Fruit fly (Drosophila melanogaster) whole organism, embryonic: ENCODE measurements around the gene amrt.
A peak's percentile ranks its signal among the peaks of the same experiment; 100 is the strongest.

ENCODE experiments used
- Atf-2 ChIP-seq: fragments of 200-800 bp; sonication (Bioruptor generic); optimal IDR thresholded peaks from 2 replicates; lab custom pipeline; 2016; ENCODE audit warnings: missing biosample characterization, missing genetic modification characterization
- B-H2 ChIP-seq: fragments of 200-800 bp; sonication (Bioruptor generic); optimal IDR thresholded peaks from 2 replicates; lab custom pipeline; 2018; ENCODE audit warnings: missing biosample characterization, mild to moderate bottlenecking, missing genetic modification characterization
- BEAF-32 ChIP-seq: fragments of 200-800 bp; sonication (Bioruptor generic); optimal IDR thresholded peaks from 3 replicates; lab custom pipeline; 2017; ENCODE audit warnings: missing biosample characterization, missing genetic modification characterization, mild to moderate bottlenecking, moderate library complexity, missing genetic modification reagents
- CG10274 ChIP-seq: fragments of 200-800 bp; sonication (Bioruptor generic); optimal IDR thresholded peaks from 3 replicates; lab custom pipeline; 2017; ENCODE audit warnings: missing biosample characterization, mild to moderate bottlenecking, missing genetic modification characterization
- CG11456 ChIP-seq: fragments of 200-800 bp; sonication (Bioruptor generic); IDR thresholded peaks from 3 replicates; pipeline ENCODE4 v1.3.6; 2022; ENCODE audit warnings: missing biosample characterization, missing genetic modification characterization
- CG12236 ChIP-seq: fragments of 200-800 bp; sonication (Bioruptor generic); optimal IDR thresholded peaks from 2 replicates; lab custom pipeline; 2016; ENCODE audit warnings: missing biosample characterization, missing genetic modification characterization
- CG12299 ChIP-seq: fragments of 200-800 bp; sonication (Bioruptor generic); optimal IDR thresholded peaks from 2 replicates; lab custom pipeline; 2018; ENCODE audit warnings: missing biosample characterization, mild to moderate bottlenecking, missing genetic modification characterization
- CG15269 ChIP-seq: fragments of 200-800 bp; sonication (Bioruptor generic); optimal IDR thresholded peaks from 2 replicates; lab custom pipeline; 2018; ENCODE audit warnings: missing biosample characterization, mild to moderate bottlenecking, missing genetic modification characterization, moderate library complexity
- CG15514 ChIP-seq: fragments of 200-800 bp; sonication (Bioruptor generic); optimal IDR thresholded peaks from 3 replicates; lab custom pipeline; 2017; ENCODE audit warnings: missing biosample characterization, missing genetic modification characterization, mild to moderate bottlenecking, moderate library complexity, missing genetic modification reagents
- CG17328 ChIP-seq: fragments of 200-800 bp; sonication (Bioruptor generic); IDR thresholded peaks from 2 replicates; pipeline ENCODE4 v1.3.6; 2022; ENCODE audit warnings: missing biosample characterization, missing genetic modification characterization
- CG17359 ChIP-seq: fragments of 200-800 bp; sonication (Bioruptor generic); optimal IDR thresholded peaks from 3 replicates; lab custom pipeline; 2018; ENCODE audit warnings: missing biosample characterization, mild to moderate bottlenecking, missing genetic modification characterization, moderate library complexity
- CG18599 ChIP-seq: fragments of 200-800 bp; sonication (Bioruptor generic); optimal IDR thresholded peaks from 3 replicates; lab custom pipeline; 2017; ENCODE audit warnings: missing biosample characterization, missing genetic modification characterization, mild to moderate bottlenecking, moderate library complexity, missing genetic modification reagents
- CG32532 ChIP-seq: fragments of 200-800 bp; sonication (Bioruptor generic); IDR thresholded peaks from 2 replicates; pipeline ENCODE4 v1.3.6; 2022; ENCODE audit warnings: missing biosample characterization, missing genetic modification characterization
- CG32772 ChIP-seq: fragments of 200-800 bp; sonication (Bioruptor generic); IDR thresholded peaks from 2 replicates; pipeline ENCODE4 v1.3.6; 2022; ENCODE audit warnings: missing biosample characterization, missing genetic modification characterization
- CG4360 ChIP-seq: fragments of 200-800 bp; sonication (Bioruptor generic); IDR thresholded peaks from 2 replicates; pipeline ENCODE4 v1.3.6; 2022; ENCODE audit warnings: missing biosample characterization, missing genetic modification characterization
- CG43689 ChIP-seq: fragments of 200-800 bp; sonication (Bioruptor generic); IDR thresholded peaks from 2 replicates; pipeline ENCODE4 v1.3.6; 2022; ENCODE audit warnings: missing biosample characterization, missing genetic modification characterization
- CG4424 ChIP-seq: fragments of 200-800 bp; sonication (Bioruptor generic); optimal IDR thresholded peaks from 3 replicates; lab custom pipeline; 2016; ENCODE audit warnings: missing biosample characterization, missing genetic modification characterization
- CG5953 ChIP-seq: fragments of 200-800 bp; sonication (Bioruptor generic); IDR thresholded peaks from 2 replicates; pipeline ENCODE4 v1.3.6; 2022; ENCODE audit warnings: missing biosample characterization, missing genetic modification characterization
- CG8924 ChIP-seq: fragments of 200-800 bp; optimal IDR thresholded peaks from 3 replicates; lab custom pipeline; 2019; ENCODE audit warnings: missing biosample characterization, mild to moderate bottlenecking, missing genetic modification characterization, moderate library complexity
- CG8944 ChIP-seq: fragments of 200-800 bp; sonication (Bioruptor generic); optimal IDR thresholded peaks from 3 replicates; lab custom pipeline; 2016; ENCODE audit warnings: missing biosample characterization, missing genetic modification characterization
- D ChIP-seq, 2 experiments: fragments of 200-800 bp in 1 of 2; fragments of >200 bp in 1 of 2; sonication (Bioruptor generic) in 1 of 2; optimal IDR thresholded peaks; 2 replicates in 1 of 2; 3 replicates in 1 of 2; lab custom pipeline; 2017; ENCODE audit warnings: mild to moderate bottlenecking in 1 of 2, missing biosample characterization in 1 of 2, missing genetic modification characterization in 1 of 2, missing genetic modification reagents in 1 of 2
- D19B ChIP-seq: fragments of 200-800 bp; sonication (Bioruptor generic); optimal IDR thresholded peaks from 2 replicates; lab custom pipeline; 2017; ENCODE audit warnings: missing biosample characterization, mild to moderate bottlenecking, missing genetic modification characterization
- Doc2 ChIP-seq: fragments of 200-800 bp; sonication (Bioruptor generic); IDR thresholded peaks from 2 replicates; pipeline ENCODE4 v1.3.6; 2022; ENCODE audit warnings: missing biosample characterization, missing genetic modification characterization
- Dref ChIP-seq: fragments of 200-800 bp; sonication (Bioruptor generic); IDR thresholded peaks from 2 replicates; pipeline ENCODE4 v1.3.6; 2022; ENCODE audit warnings: missing biosample characterization, missing genetic modification characterization
- Elba2 ChIP-seq: fragments of 200-800 bp; sonication (Bioruptor generic); optimal IDR thresholded peaks from 3 replicates; lab custom pipeline; 2016; ENCODE audit warnings: missing biosample characterization, missing genetic modification characterization
- Fer3 ChIP-seq: fragments of 200-800 bp; sonication (Bioruptor generic); optimal IDR thresholded peaks from 2 replicates; lab custom pipeline; 2018; ENCODE audit warnings: missing biosample characterization, mild to moderate bottlenecking, missing genetic modification characterization, moderate library complexity
- H2.0 ChIP-seq: fragments of 200-800 bp; sonication (Bioruptor generic); IDR thresholded peaks from 2 replicates; pipeline ENCODE4 v1.3.6; 2022; ENCODE audit warnings: missing biosample characterization, missing genetic modification characterization
- HLH54F ChIP-seq: fragments of 200-800 bp; sonication (Bioruptor generic); optimal IDR thresholded peaks from 3 replicates; lab custom pipeline; 2016; ENCODE audit warnings: missing biosample characterization, missing genetic modification characterization
- HmgD ChIP-seq: fragments of 200-800 bp; sonication (Bioruptor generic); optimal IDR thresholded peaks from 3 replicates; lab custom pipeline; 2016; ENCODE audit warnings: missing biosample characterization, missing genetic modification characterization
- Lhr ChIP-seq: fragments of 200-800 bp; sonication (Bioruptor generic); optimal IDR thresholded peaks from 3 replicates; lab custom pipeline; 2017; ENCODE audit warnings: mild to moderate bottlenecking, missing biosample characterization, missing genetic modification reagents, missing genetic modification characterization
- Lim3 ChIP-seq: fragments of 200-800 bp; sonication (Bioruptor generic); IDR thresholded peaks from 2 replicates; pipeline ENCODE4 v1.3.6; 2022; ENCODE audit warnings: missing biosample characterization, missing genetic modification characterization
- Mes4 ChIP-seq: fragments of 200-800 bp; sonication (Bioruptor generic); optimal IDR thresholded peaks from 2 replicates; lab custom pipeline; 2016; ENCODE audit warnings: missing biosample characterization, missing genetic modification characterization
- NFAT ChIP-seq: fragments of 200-800 bp; sonication (Bioruptor generic); IDR thresholded peaks from 2 replicates; pipeline ENCODE4 v1.3.6; 2022; ENCODE audit warnings: missing biosample characterization, missing genetic modification characterization
- Sox100B ChIP-seq: fragments of 200-800 bp; sonication (Bioruptor generic); optimal IDR thresholded peaks from 3 replicates; lab custom pipeline; 2018; ENCODE audit warnings: missing biosample characterization, mild to moderate bottlenecking, missing genetic modification characterization
- chif ChIP-seq, 2 experiments: fragments of 200-800 bp; sonication (Bioruptor generic); optimal IDR thresholded peaks; 3 replicates each; lab custom pipeline; 2016; ENCODE audit warnings: missing biosample characterization in 2 of 2, missing genetic modification characterization in 2 of 2
- chm ChIP-seq: fragments of 200-800 bp; sonication (Bioruptor generic); IDR thresholded peaks from 2 replicates; pipeline ENCODE4 v1.3.6; 2022; ENCODE audit warnings: missing biosample characterization, missing genetic modification characterization
- dan ChIP-seq: fragments of 200-800 bp; sonication (Bioruptor generic); IDR thresholded peaks from 2 replicates; pipeline ENCODE4 v1.3.6; 2022; ENCODE audit warnings: missing biosample characterization, missing genetic modification characterization
- dmrt99B ChIP-seq: fragments of 200-800 bp; sonication (Bioruptor generic); optimal IDR thresholded peaks from 2 replicates; lab custom pipeline; 2018; ENCODE audit warnings: missing biosample characterization, mild to moderate bottlenecking, missing genetic modification characterization, moderate library complexity
- eve ChIP-seq, 2 experiments: fragments of >200 bp; optimal IDR thresholded peaks; 2 replicates each; lab custom pipeline; 2017; ENCODE audit warnings: missing biosample characterization in 2 of 2, missing genetic modification characterization in 2 of 2
- gro ChIP-seq: fragments of 200-800 bp; sonication (Bioruptor generic); optimal IDR thresholded peaks from 2 replicates; lab custom pipeline; 2016; ENCODE audit warnings: missing biosample characterization, missing genetic modification characterization
- ind ChIP-seq: fragments of 200-800 bp; sonication (Bioruptor generic); optimal IDR thresholded peaks from 3 replicates; lab custom pipeline; 2016; ENCODE audit warnings: missing biosample characterization, missing genetic modification characterization
- knrl ChIP-seq: fragments of 200-800 bp; sonication (Bioruptor generic); IDR thresholded peaks from 3 replicates; pipeline ENCODE4 v1.3.6; 2022; ENCODE audit warnings: missing biosample characterization, missing genetic modification characterization; ENCODE audit not compliant: partially characterized antibody
- nmo ChIP-seq: fragments of 200-800 bp; sonication (Bioruptor generic); optimal IDR thresholded peaks from 2 replicates; lab custom pipeline; 2018; ENCODE audit warnings: missing biosample characterization, mild to moderate bottlenecking, missing genetic modification characterization, moderate library complexity
- pb ChIP-seq: fragments of 200-800 bp; sonication (Bioruptor generic); optimal IDR thresholded peaks from 3 replicates; lab custom pipeline; 2016; ENCODE audit warnings: missing biosample characterization, missing genetic modification characterization
- pzg ChIP-seq: fragments of 200-800 bp; sonication (Bioruptor generic); optimal IDR thresholded peaks from 3 replicates; lab custom pipeline; 2018; ENCODE audit warnings: missing biosample characterization, mild to moderate bottlenecking, missing genetic modification characterization, moderate library complexity
- ranshi ChIP-seq: fragments of 200-800 bp; sonication (Bioruptor generic); IDR thresholded peaks from 2 replicates; pipeline ENCODE4 v1.3.6; 2022; ENCODE audit warnings: missing biosample characterization, missing genetic modification characterization
- row ChIP-seq: fragments of 200-800 bp; sonication (Bioruptor generic); IDR thresholded peaks from 3 replicates; pipeline ENCODE4 v1.3.6; 2022; ENCODE audit warnings: missing biosample characterization, missing genetic modification characterization
- shn ChIP-seq: fragments of 200-800 bp; sonication (Bioruptor generic); optimal IDR thresholded peaks from 3 replicates; lab custom pipeline; 2016; ENCODE audit warnings: missing biosample characterization, missing genetic modification characterization
- tna ChIP-seq: fragments of 200-800 bp; sonication (Bioruptor generic); IDR thresholded peaks from 2 replicates; pipeline ENCODE4 v1.3.6; 2022; ENCODE audit warnings: missing biosample characterization, missing genetic modification characterization; ENCODE audit not compliant: partially characterized antibody
- vnd ChIP-seq: fragments of 200-800 bp; sonication (Bioruptor generic); IDR thresholded peaks from 3 replicates; pipeline ENCODE4 v1.3.6; 2022; ENCODE audit warnings: missing biosample characterization, missing genetic modification characterization; ENCODE audit not compliant: partially characterized antibody

amrt gene

DNA sequence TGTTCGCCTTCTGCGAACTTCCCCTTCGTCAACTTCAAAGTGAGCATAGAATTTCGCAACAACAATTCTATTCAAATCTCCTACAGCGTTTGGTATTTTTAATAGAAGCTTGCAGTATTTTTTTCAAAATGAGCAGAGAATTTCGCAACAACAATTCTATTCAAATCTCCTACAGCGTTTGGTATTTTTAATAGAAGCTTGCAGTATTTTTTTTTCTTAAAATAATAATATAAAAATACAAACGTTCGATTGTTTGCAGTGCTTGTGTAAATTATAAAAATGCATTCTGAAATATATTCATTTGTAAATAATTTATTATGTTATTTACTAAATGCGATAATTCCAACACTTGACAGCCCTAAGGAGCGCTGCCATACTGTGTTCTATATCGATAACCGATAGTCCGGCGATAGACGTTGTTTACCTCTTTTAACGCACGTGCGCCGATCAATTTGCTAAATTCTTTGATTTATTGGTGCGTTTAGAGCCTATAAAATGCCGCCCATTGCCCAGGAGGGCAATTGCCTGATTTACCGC, 25.4 kb upstream of the amrt start, which contains the start of the genes CG32625 and Rtc1 (continued):
- TF ChIP-seq knrl (peak; percentile 32; the same call in 2 of the 3 replicates), Elba2 (GFP tag; lab: Kevin White, UChicago) (no peak), CG12236 (no peak), B-H2 (GFP tag; lab: Kevin White, UChicago) (peak; percentile 70), pb (GFP tag; lab: Kevin White, UChicago) (no peak), Lim3 (GFP tag; lab: Robert Waterston, UW) (no peak), CG32772 (GFP tag; lab: Robert Waterston, UW) (no peak), ranshi (GFP tag; lab: Robert Waterston, UW) (0 out of 2 replicates have a peak, but pooled peaks have one; percentile 4), dmrt99B (peak; percentile 50), ind (GFP tag; lab: Kevin White, UChicago) (peak; percentile 31), CG10274 (GFP tag; lab: Kevin White, UChicago) (peak; percentile 8), pzg (GFP tag; lab: Kevin White, UChicago) (peak; percentile 53), CG11456 (GFP tag; lab: Robert Waterston, UW) (peak; percentile 68; the same call in 1 of the 3 replicates), CG8924 (tag; lab: Kevin White, UChicago) (peak; percentile 55), Sox100B (peak; percentile 40), CG17328 (GFP tag; lab: Robert Waterston, UW) (peak; percentile 54; the same call in 1 of the 2 replicates), nmo (peak; percentile 63), CG15269 (tag; lab: Kevin White, UChicago) (peak; percentile 68), CG4424 (GFP tag; lab: Kevin White, UChicago) (peak; percentile 47), HLH54F (GFP tag; lab: Kevin White, UChicago) (no peak), tna (GFP tag; lab: Robert Waterston, UW) (0 out of 2 replicates have a peak, but pooled peaks have one; percentile 57), CG32532 (peak; percentile 61), Atf-2 (no peak), CG15514 (GFP tag; lab: Kevin White, UChicago) (peak; percentile 42), CG5953 (no peak), D19B (GFP tag; lab: Kevin White, UChicago) (no peak), H2.0 (GFP tag; lab: Robert Waterston, UW) (no peak), Dref (peak; percentile 83), gro (no peak), BEAF-32 (GFP tag; lab: Kevin White, UChicago) (peak; percentile 60), shn (GFP tag; lab: Kevin White, UChicago) (no peak), eve (GFP tag; optimal IDR thresholded peaks at IDR 0.05; lab: Kevin White, UChicago) (no peak), Doc2 (GFP tag; lab: Robert Waterston, UW) (no peak), CG18599 (GFP tag; lab: Kevin White, UChicago) (peak; percentile 54), CG4360 (GFP tag; lab: Robert Waterston, UW) (peak; percentile 66), dan (no peak), row (GFP tag; lab: Robert Waterston, UW) (peak; percentile 75), chm (GFP tag; lab: Robert Waterston, UW) (0 out of 2 replicates have a peak, but pooled peaks have one; percentile 24), NFAT (GFP tag; lab: Robert Waterston, UW) (no peak), CG43689 (GFP tag; lab: Robert Waterston, UW) (no peak), CG12299 (tag; lab: Kevin White, UChicago) (peak; percentile 58), chif (GFP tag; optimal IDR thresholded peaks at IDR 0.05; lab: Kevin White, UChicago) (no peak), CG17359 (tag; lab: Kevin White, UChicago) (peak; percentile 51), vnd (GFP tag; lab: Robert Waterston, UW) (0 out of 3 replicates have a peak, but pooled peaks have one; percentile 12), HmgD (GFP tag; lab: Kevin White, UChicago) (no peak), Mes4 (GFP tag; lab: Kevin White, UChicago) (no peak), CG8944 (GFP tag; lab: Kevin White, UChicago) (no peak), Fer3 (tag; lab: Kevin White, UChicago) (peak; percentile 46), Lhr (GFP tag; lab: Kevin White, UChicago) (peak; percentile 51), D (optimal IDR thresholded peaks at IDR 0.05; lab: Kevin White, UChicago) (no peak), D (GFP tag; optimal IDR thresholded peaks at IDR 0.05; lab: Kevin White, UChicago) (no peak)
